Worm (Caenorhabditis elegans) whole organism, late embryonic: ENCODE results near the gene C18D11.10.

ENCODE experiments used
- ama-1 ChIP-seq: fragments of 150-350 bp; optimal IDR thresholded peaks from 2 replicates; lab custom pipeline; 2014
- ceh-9 ChIP-seq: sonication (generic microtip); optimal IDR thresholded peaks from 2 replicates; lab custom pipeline; 2016; ENCODE audit warnings: mild to moderate bottlenecking, missing genetic modification characterization, inconsistent platforms, missing compliant biosample characterization
- gmeb-2 ChIP-seq: sonication (generic microtip); optimal IDR thresholded peaks from 2 replicates; lab custom pipeline; 2016; ENCODE audit warnings: missing genetic modification characterization, inconsistent platforms, missing compliant biosample characterization
- hlh-8 ChIP-seq: sonication (generic microtip); optimal IDR thresholded peaks from 2 replicates; lab custom pipeline; 2016; ENCODE audit warnings: missing genotype, missing genetic modification characterization, missing compliant biosample characterization
- nfya-1 ChIP-seq: sonication (generic microtip); optimal IDR thresholded peaks from 2 replicates; lab custom pipeline; 2017; ENCODE audit warnings: missing genetic modification characterization, mild to moderate bottlenecking, missing compliant biosample characterization, antibody characterized with exemption, moderate library complexity
- pag-3 ChIP-seq: sonication (generic microtip); optimal IDR thresholded peaks from 2 replicates; lab custom pipeline; 2016; ENCODE audit warnings: missing compliant biosample characterization, missing genetic modification characterization, borderline replicate concordance
- pqm-1 ChIP-seq: sonication (generic microtip); optimal IDR thresholded peaks from 2 replicates; lab custom pipeline; 2016; ENCODE audit warnings: missing genetic modification characterization, missing compliant biosample characterization
- rnt-1 ChIP-seq: sonication (generic microtip); optimal IDR thresholded peaks from 2 replicates; lab custom pipeline; 2016; ENCODE audit warnings: missing genetic modification characterization, missing compliant biosample characterization
- sox-2 ChIP-seq: fragments of 200-800 bp; sonication (Bioruptor generic); IDR thresholded peaks from 2 replicates; pipeline ENCODE4 v1.3.6; 2022; ENCODE audit warnings: missing genetic modification reagents, missing genetic modification characterization, missing compliant biosample characterization
- tbx-2 ChIP-seq: sonication (generic microtip); optimal IDR thresholded peaks from 2 replicates; lab custom pipeline; 2016; ENCODE audit warnings: missing genetic modification characterization, missing compliant biosample characterization
- unc-86 ChIP-seq: sonication (generic microtip); optimal IDR thresholded peaks from 2 replicates; lab custom pipeline; 2016; ENCODE audit warnings: missing genetic modification characterization, missing compliant biosample characterization

ce11 chrIII:11825654-11826053 lies 18.1 kb downstream of the C18D11.10 start:
- TF ChIP-seq rnt-1 (tag; lab: Kevin White, UChicago) (peak; percentile 48), pqm-1 (tag; lab: Kevin White, UChicago) (no peak), sox-2 (GFP tag; lab: Robert Waterston, UW) (no peak), unc-86 (tag; lab: Kevin White, UChicago) (no peak), nfya-1 (peak; percentile 81), ama-1 (lab: Kevin White, UChicago) (no peak), pag-3 (tag; lab: Kevin White, UChicago) (no peak), ceh-9 (tag; lab: Kevin White, UChicago) (no peak), tbx-2 (tag; lab: Kevin White, UChicago) (peak; percentile 39), hlh-8 (no peak), gmeb-2 (tag; lab: Kevin White, UChicago) (no peak)
